Fruit fly (Drosophila melanogaster) Kc167 (cell line): ENCODE results near the gene Acp26Ab.

Experiments used
- Myc ChIP-seq: fragments of >200 bp; optimal IDR thresholded peaks from 2 replicates; lab custom pipeline; 2017; ENCODE audit warnings: missing external identifiers
- Sin3A ChIP-seq: fragments of >200 bp; optimal IDR thresholded peaks from 2 replicates; lab custom pipeline; 2018; ENCODE audit warnings: missing external identifiers
- h ChIP-seq: fragments of >200 bp; optimal IDR thresholded peaks from 3 replicates; lab custom pipeline; 2018; ENCODE audit warnings: missing external identifiers
- insv ChIP-seq: fragments of >200 bp; optimal IDR thresholded peaks from 3 replicates; lab custom pipeline; 2018; ENCODE audit warnings: missing external identifiers
- psq ChIP-seq: fragments of >200 bp; optimal IDR thresholded peaks from 2 replicates; lab custom pipeline; 2017; ENCODE audit warnings: missing external identifiers
- ttk ChIP-seq: sonication (Bioruptor generic); optimal IDR thresholded peaks from 2 replicates; lab custom pipeline; 2017; ENCODE audit warnings: missing external identifiers

Gene Acp26Ab

DNA sequence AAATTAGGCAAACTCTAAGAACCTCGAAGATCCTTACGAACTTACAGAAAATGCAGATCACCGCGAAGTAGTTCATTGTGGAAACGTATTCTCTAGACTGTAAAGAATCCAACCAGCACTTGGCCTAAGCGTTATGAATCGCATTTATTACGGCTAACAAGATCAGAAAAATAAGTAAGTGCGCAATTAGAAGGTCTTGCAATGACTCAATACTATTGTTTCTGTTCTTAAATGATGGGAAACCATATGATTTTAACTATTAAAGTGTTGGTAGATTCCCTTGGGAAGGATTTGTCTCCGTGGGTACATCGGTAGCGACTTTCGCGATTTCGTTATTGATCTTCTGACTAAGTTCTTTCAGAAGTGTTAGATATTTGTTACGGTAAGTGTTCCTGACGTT lies at the start of gene Acp26Ab:
Gene Acp26Ab (minus strand): TSS at position 101 of the 400 bp plus-strand sequence.
- TF ChIP-seq h (lab: Kevin White, UChicago) (no peak), Myc (lab: Kevin White, UChicago) (no peak), psq (lab: Kevin White, UChicago) (no peak), Sin3A (lab: Kevin White, UChicago) (no peak)

DNA sequence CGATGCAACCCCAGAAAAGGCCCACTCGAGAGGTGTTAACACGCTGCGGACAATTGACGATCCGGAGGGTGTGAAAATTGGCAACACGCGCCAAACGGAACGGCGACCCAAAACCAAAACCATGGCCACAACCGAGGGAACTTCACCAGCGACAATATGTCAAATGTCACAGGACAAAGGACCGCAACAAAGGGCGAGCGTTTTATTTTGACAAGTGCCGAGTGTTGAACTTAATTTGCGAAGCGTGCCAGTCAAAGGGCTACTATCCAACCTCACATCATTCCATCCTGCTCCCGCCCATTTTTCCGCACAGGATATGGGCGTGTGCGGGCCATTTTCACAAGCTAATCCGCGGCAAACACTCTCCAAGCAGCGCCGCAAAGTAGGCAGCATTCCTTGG lies 34.7 kb upstream of the Acp26Ab start:
- TF ChIP-seq ttk (lab: Kevin White, UChicago) = no peak
- no peak for TF ChIP-seq psq (lab: Kevin White, UChicago)
- TF ChIP-seq Myc (lab: Kevin White, UChicago) = no peak
- TF ChIP-seq Sin3A (lab: Kevin White, UChicago) = no peak
- no peak for TF ChIP-seq insv (lab: Kevin White, UChicago)
- TF ChIP-seq h (lab: Kevin White, UChicago) = no peak

DNA sequence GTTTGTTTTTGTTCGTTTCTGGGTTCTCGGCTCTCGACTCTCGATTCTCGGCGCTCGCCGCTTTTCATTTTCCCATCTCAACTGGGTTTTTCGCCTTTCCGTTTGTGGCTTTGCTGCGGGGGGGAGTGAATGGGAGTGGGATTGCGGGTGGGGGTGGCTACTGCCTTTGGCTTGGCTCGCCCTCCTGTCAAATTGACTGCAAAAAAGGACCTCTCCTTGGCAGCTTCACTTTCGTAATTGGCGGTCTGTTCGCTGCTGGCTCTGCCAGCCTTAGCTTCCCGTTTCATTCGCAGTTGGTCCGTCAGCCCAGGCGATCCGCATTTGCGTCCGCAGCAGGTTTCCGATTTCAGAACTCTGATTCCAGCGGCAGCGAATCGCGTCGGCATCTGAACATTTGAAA lies 33.0 kb upstream of the Acp26Ab start, which contains the start of gene dsf:
Gene dsf (plus strand): TSS at position 301 of the 400 bp plus-strand sequence.
- no peak for TF ChIP-seq insv (lab: Kevin White, UChicago)
- no peak for TF ChIP-seq ttk (lab: Kevin White, UChicago)
- no peak for TF ChIP-seq Myc (lab: Kevin White, UChicago)
- no peak for TF ChIP-seq Sin3A (lab: Kevin White, UChicago)
- TF ChIP-seq h (lab: Kevin White, UChicago) = no peak
- no peak for TF ChIP-seq psq (lab: Kevin White, UChicago)

DNA sequence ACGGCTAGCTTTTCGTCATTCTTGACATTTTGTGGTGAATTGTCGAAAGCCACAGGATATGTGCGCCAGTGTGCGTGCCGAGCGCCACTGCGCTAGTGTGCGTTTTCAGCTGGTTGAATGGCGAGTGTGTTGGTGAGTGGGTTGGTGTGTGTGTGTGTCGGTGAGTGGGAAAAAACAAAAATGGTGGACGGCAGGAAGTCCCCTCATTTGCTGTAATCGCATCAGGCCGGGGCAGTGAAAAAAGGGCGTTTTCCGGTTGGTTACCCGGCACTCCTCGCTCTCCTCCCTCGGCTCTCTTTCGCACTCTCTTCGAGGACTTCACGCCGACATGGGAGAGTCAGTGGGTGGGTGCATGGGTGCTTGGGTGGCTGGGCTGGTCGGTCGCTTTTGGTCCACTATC lies 32.5 kb upstream of the Acp26Ab start:
- TF ChIP-seq h (lab: Kevin White, UChicago) = no peak
- no peak for TF ChIP-seq Myc (lab: Kevin White, UChicago)
- TF ChIP-seq Sin3A (lab: Kevin White, UChicago) = no peak
- TF ChIP-seq ttk (lab: Kevin White, UChicago) = no peak
- TF ChIP-seq insv (lab: Kevin White, UChicago) = no peak
- TF ChIP-seq psq (lab: Kevin White, UChicago) = no peak

DNA sequence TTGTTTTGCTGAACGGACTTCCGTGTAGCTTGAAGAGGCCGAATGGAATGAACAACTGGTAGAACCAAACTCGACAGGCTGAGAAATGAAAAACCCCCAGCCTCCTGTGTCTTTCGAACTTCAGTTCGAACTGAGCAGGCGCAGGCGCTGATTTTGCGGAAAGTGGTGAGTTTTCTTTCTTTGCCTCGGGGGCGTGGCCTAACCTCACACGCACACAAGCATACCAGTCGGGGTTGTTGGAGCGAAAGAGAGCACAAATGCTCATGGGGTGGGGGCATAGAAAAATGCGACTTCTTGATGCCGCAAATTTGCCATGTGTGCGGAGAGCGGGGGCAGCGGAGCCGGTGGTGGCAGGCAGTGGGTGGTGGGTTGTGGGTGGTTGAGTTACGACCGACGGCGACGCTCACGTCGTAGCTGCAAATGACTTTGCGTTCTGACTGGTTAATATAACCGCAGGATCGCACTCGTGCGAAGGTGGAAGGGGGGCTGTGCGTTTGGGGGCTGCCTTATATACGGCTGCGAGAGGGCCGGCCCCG lies 31.0 kb upstream of the Acp26Ab start, which contains the start of gene CG9016:
Gene CG9016 (minus strand): TSS at position 51 of the 536 bp plus-strand sequence.
- TF ChIP-seq h (lab: Kevin White, UChicago) = no peak
- no peak for TF ChIP-seq Myc (lab: Kevin White, UChicago)
- TF ChIP-seq psq (lab: Kevin White, UChicago) = no peak

DNA sequence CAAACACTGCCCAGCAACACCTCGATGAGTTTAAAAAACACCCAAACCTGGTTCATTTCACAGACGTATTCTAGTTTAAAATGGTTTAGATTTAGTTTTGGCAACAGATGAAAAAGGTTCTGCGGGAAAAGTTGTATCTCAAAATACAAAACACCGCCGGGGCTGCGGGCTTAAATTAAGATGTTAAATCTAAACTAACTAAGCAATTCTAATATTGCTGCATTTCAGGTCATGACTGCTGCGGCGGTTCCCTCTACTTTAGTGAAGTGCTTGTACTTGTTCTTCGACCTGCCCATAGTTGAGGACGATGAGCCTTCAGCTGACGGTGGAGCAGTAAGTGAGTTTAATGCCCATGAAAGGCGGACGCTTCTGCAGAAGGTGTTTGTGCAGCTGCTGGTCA lies 17.5 kb upstream of the Acp26Ab start, which contains the start of gene CG14000:
Gene CG14000 (minus strand): TSS at position 101 of the 400 bp plus-strand sequence.
- TF ChIP-seq Myc (lab: Kevin White, UChicago) (no peak), ttk (lab: Kevin White, UChicago) (no peak), h (lab: Kevin White, UChicago) (no peak), Sin3A (lab: Kevin White, UChicago) (no peak), insv (lab: Kevin White, UChicago) (no peak), psq (lab: Kevin White, UChicago) (no peak)

DNA sequence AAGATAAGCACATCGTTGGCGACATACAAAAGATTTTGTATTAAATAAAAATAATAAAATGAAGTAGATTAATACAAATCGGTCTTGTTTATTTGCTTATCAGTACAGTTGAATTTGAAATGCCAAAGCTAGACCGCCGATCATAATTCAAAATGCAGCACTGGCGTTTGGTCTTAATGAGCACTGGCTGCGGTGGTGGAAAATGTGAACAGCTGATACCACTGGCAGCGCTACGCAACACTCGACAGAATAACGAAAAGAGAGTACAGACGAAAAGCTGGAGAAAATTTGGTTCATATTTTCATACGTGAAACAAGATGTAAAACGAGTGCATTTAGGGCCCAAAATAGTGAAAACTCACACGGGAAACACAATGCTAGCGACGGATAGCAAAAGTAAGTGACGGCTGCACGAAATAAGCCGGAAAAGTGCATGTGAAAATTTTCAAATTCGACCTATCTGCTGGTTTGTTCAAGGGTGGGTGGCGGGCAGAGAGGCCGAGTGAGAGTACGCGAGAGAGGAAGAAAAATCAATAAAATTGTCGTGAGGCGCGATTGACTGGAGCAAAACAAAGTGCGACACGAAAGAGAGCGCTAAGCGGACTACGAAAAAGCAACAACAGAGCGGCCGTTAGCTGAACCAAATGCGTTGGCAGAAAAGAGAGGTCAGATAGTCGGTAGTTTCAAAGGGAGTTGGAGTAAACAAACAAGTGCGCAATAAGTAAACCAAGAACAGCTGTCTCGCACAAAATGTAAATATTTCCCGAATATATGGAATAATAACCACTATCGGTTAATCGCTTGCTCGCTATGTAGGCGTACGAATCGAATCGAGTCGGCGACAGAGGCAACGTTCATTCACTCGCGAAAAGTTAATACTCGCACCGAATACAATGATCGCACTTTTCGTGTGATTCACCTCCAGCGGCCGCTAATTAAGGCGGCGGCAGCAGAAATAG lies 14.5 kb upstream of the Acp26Ab start, which contains the start of gene bchs:
Gene bchs (plus strand): TSS at position 277 of the 958 bp plus-strand sequence.
- TF ChIP-seq Sin3A (lab: Kevin White, UChicago) (no peak), psq (lab: Kevin White, UChicago) (no peak), h (lab: Kevin White, UChicago) (no peak)

DNA sequence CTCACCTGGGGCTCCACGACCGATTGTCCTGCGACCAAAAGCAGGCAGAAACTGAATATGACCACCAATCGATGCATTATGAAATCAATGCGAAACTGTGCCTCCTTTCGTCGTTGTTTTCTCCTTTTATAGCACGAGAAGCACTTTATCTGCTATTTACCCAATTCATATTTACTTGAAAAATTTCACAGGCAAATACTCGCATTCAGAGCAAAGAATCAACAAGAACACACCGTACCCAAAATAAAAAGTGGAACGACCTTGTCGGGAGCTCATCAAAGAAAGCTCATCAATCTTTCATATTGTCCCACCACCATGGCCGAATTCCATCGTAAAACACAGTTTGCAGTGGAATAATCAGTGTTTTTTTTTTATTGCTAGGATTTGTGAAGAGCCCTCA lies 11.9 kb upstream of the Acp26Ab start, which contains the start of gene CG9021:
Gene CG9021 (minus strand): TSS at position 105 of the 400 bp plus-strand sequence.
- TF ChIP-seq h (lab: Kevin White, UChicago) (no peak), Sin3A (lab: Kevin White, UChicago) (no peak), psq (lab: Kevin White, UChicago) (no peak), insv (lab: Kevin White, UChicago) (no peak), ttk (lab: Kevin White, UChicago) (no peak), Myc (lab: Kevin White, UChicago) (no peak)

DNA sequence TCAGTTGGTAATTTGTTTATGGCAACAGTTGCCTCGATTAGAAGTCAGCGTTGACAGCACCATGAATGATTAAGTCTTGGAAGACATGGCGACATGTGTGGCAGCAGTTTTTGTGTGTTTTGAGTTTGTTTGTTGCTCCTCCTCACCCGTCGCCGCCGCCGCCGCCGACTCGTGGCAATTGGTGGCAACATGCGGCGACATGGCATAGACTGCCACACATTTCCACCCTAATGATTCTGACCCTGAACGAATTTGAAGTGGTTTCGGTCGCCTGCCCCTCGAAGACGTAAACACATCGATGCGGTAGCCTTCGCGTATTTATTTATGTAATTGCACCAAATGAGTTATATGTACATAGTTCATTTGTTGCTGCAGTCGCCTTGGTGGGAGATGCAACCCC lies 10.2 kb upstream of the Acp26Ab start:
- TF ChIP-seq psq (lab: Kevin White, UChicago) (no peak), Sin3A (lab: Kevin White, UChicago) (no peak), h (lab: Kevin White, UChicago) (no peak), Myc (lab: Kevin White, UChicago) (no peak), ttk (lab: Kevin White, UChicago) (no peak), insv (lab: Kevin White, UChicago) (no peak)

DNA sequence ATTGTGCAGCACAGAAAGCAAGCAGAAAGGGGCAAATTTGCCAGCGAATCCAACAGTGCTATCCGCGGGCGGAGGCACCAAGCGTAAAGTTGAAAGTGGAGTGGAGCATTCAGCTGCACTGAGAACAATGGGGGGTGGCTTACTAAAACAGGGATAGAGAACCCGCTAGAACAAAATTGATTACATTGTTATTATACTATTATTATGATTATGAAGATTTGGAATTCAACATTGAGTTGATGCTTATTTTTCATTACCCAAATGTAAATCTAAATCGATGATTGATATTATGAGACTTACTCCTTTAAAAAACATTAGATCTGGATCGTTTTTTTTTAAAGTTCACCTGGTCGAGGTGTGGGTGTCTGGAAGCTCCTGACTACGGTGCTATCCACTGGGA lies 8.9 kb upstream of the Acp26Ab start:
- TF ChIP-seq Sin3A (lab: Kevin White, UChicago) (no peak), ttk (lab: Kevin White, UChicago) (no peak), insv (lab: Kevin White, UChicago) (no peak), Myc (lab: Kevin White, UChicago) (no peak), h (lab: Kevin White, UChicago) (no peak)

DNA sequence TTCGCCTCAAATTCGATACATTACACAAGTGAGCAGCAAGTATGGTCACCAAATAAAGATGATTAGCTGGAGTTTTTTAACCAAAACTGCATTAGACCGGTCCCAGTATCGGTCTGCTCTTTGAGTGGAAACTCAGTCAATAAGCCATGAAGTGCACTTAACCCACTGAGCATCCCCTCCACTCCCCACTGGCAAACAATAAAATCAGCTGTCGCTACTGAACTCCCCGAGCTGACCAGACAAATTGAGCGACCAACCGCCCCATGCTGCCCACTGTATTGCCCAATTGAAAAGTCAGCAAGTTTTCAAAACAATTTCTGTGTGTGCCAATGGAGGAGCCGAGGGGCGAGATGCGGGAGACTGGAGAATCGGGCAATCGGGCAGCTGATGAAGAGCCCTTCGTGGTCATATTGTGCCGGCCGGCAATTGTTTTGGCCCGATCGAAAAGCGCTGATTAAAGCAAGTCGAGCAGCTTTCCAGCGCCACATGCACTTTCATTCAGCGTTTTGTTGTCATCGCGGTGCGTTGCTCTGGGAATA lies 6.6 kb upstream of the Acp26Ab start:
- no peak for TF ChIP-seq insv (lab: Kevin White, UChicago)
- no peak for TF ChIP-seq psq (lab: Kevin White, UChicago)
- no peak for TF ChIP-seq h (lab: Kevin White, UChicago)
- TF ChIP-seq Sin3A (lab: Kevin White, UChicago) = no peak
- TF ChIP-seq ttk (lab: Kevin White, UChicago) = no peak
- no peak for TF ChIP-seq Myc (lab: Kevin White, UChicago)
